Fruit fly (Drosophila melanogaster): ENCODE data around the gene Hmu.

Gene Hmu

dm6 chr3R:27246264-27246663 lies 42.3 kb upstream of the Hmu start (continued):
- peak; percentile 7 for TF ChIP-seq CG13894 (tag; optimal IDR thresholded peaks at IDR 0.05)
- TF ChIP-seq CG14050 (GFP tag; IDR thresholded peaks at IDR 0.05), result no peak; the same call in 2 of the 3 replicates
- peak; percentile 14; the same call in 1 of the 2 replicates for TF ChIP-seq Atf6 (GFP tag; IDR thresholded peaks at IDR 0.05)
- peak; percentile 89; the same call in 2 of the 3 replicates for TF ChIP-seq CG11695 (GFP tag; IDR thresholded peaks at IDR 0.05)
- TF ChIP-seq CTCF (GFP tag; optimal IDR thresholded peaks at IDR 0.05), result peak; percentile 19
- TF ChIP-seq esg (GFP tag; conservative IDR thresholded peaks at IDR 0.05), result peak; percentile 68
- TF ChIP-seq CG15011 (GFP tag; optimal IDR thresholded peaks at IDR 0.05), result peak; percentile 71
- TF ChIP-seq CG32532 (GFP tag; IDR thresholded peaks at IDR 0.05), result peak; percentile 80; the same call in 1 of the 2 replicates
- TF ChIP-seq odd (GFP tag; optimal IDR thresholded peaks at IDR 0.05), result peak; percentile 76
- TF ChIP-seq Ets65A (GFP tag), result no peak
- TF ChIP-seq Max (GFP tag; optimal IDR thresholded peaks at IDR 0.05), result peak; percentile 15
- no peak for TF ChIP-seq Poxn (GFP tag; IDR thresholded peaks at IDR 0.05)
- no peak for TF ChIP-seq CG16863 (GFP tag; optimal IDR thresholded peaks at IDR 0.05)
- TF ChIP-seq ftz-f1 (GFP tag; optimal IDR thresholded peaks at IDR 0.05), result no peak
- TF ChIP-seq HLH3B (GFP tag; IDR thresholded peaks at IDR 0.05), result peak; percentile 69
- TF ChIP-seq Myb (GFP tag; optimal IDR thresholded peaks at IDR 0.05), result no peak
- TF ChIP-seq hth (optimal IDR thresholded peaks at IDR 0.05), result no peak
- TF ChIP-seq D19A (tag; optimal IDR thresholded peaks at IDR 0.05), result peak; percentile 89
- no peak for TF ChIP-seq her (GFP tag; optimal IDR thresholded peaks at IDR 0.05)
- peak; percentile 52 for TF ChIP-seq psq (GFP tag; optimal IDR thresholded peaks at IDR 0.05)
- TF ChIP-seq CG12104 (GFP tag; optimal IDR thresholded peaks at IDR 0.05), result peak; percentile 75
- no peak for TF ChIP-seq Camta (GFP tag; optimal IDR thresholded peaks at IDR 0.05)
- TF ChIP-seq luna (GFP tag; optimal IDR thresholded peaks at IDR 0.05), result no peak
- peak; percentile 67 for TF ChIP-seq bcd (GFP tag; optimal IDR thresholded peaks at IDR 0.05)
- TF ChIP-seq CG10543 (GFP tag; optimal IDR thresholded peaks at IDR 0.05), result peak; percentile 13
- peak in 1 of 2 experiments; percentile 81 for TF ChIP-seq Hr78 (GFP tag; optimal IDR thresholded peaks at IDR 0.05)
- peak; percentile 26 for TF ChIP-seq CG11723 (GFP tag; optimal IDR thresholded peaks at IDR 0.05)
- TF ChIP-seq CG14710 (tag; optimal IDR thresholded peaks at IDR 0.05), result peak; percentile 92
- peak; percentile 67 for TF ChIP-seq Hand (GFP tag; optimal IDR thresholded peaks at IDR 0.05)
- TF ChIP-seq bowl (GFP tag; IDR thresholded peaks at IDR 0.05), result 0 out of 2 replicates have a peak, but pooled peaks have one; percentile 6
- peak; percentile 54 for TF ChIP-seq ewg (GFP tag; optimal IDR thresholded peaks at IDR 0.05)
- no peak for TF ChIP-seq CG13287 (GFP tag; IDR thresholded peaks at IDR 0.05; ENCODE audit: partially characterized antibody)
- peak; percentile 67 for TF ChIP-seq Abd-B (GFP tag; optimal IDR thresholded peaks at IDR 0.05)
- no peak for TF ChIP-seq CG7745 (tag; optimal IDR thresholded peaks at IDR 0.05)
- no peak for TF ChIP-seq CG8765 (GFP tag; IDR thresholded peaks at IDR 0.05)
- TF ChIP-seq NK7.1 (GFP tag; optimal IDR thresholded peaks at IDR 0.05), result no peak
- no peak for TF ChIP-seq Sry-δ (GFP tag; optimal IDR thresholded peaks at IDR 0.05)
- TF ChIP-seq usp (GFP tag; optimal IDR thresholded peaks at IDR 0.05), result no peak
- TF ChIP-seq Six4 (GFP tag; optimal IDR thresholded peaks at IDR 0.05), result peak; percentile 53
- TF ChIP-seq CG30431 (GFP tag; optimal IDR thresholded peaks at IDR 0.05), result peak; percentile 12
- TF ChIP-seq CG17359 (tag; optimal IDR thresholded peaks at IDR 0.05), result peak; percentile 83
- 0 out of 3 replicates have a peak, but pooled peaks have one; percentile 37 for TF ChIP-seq Dbx (GFP tag; IDR thresholded peaks at IDR 0.05)
- peak; percentile 74 for TF ChIP-seq CG12299 (tag; optimal IDR thresholded peaks at IDR 0.05)
- TF ChIP-seq nom (GFP tag; optimal IDR thresholded peaks at IDR 0.05), result peak; percentile 56
- peak; percentile 90 for TF ChIP-seq CG2678 (tag; optimal IDR thresholded peaks at IDR 0.05)
- TF ChIP-seq prd (optimal IDR thresholded peaks at IDR 0.05), result no peak
- TF ChIP-seq prd (GFP tag; IDR thresholded peaks at IDR 0.05), result peak; percentile 5; the same call in 1 of the 3 replicates
- no peak for TF ChIP-seq slou (GFP tag; optimal IDR thresholded peaks at IDR 0.05)
- no peak for TF ChIP-seq CG14441 (GFP tag; IDR thresholded peaks at IDR 0.05)
- peak; percentile 93 for TF ChIP-seq gcm (GFP tag; optimal IDR thresholded peaks at IDR 0.05)
- peak; percentile 33 for TF ChIP-seq CG10654 (GFP tag; optimal IDR thresholded peaks at IDR 0.05)
- peak; percentile 92 for TF ChIP-seq PHDP (tag; optimal IDR thresholded peaks at IDR 0.05)

Measured in whole organism, embryonic.